Fruit fly (Drosophila melanogaster) whole organism, pupa: ENCODE measurements around the gene Indy.
A peak's percentile ranks its signal among the peaks of the same experiment; 100 is the strongest.

ENCODE experiments used
- CG12605 ChIP-seq: fragments of 200-800 bp; sonication (Bioruptor generic); IDR thresholded peaks from 2 replicates; pipeline ENCODE4 v1.3.6; 2022; ENCODE audit warnings: missing biosample characterization, missing genetic modification characterization
- CG15710 ChIP-seq: fragments of 200-800 bp; sonication (Bioruptor generic); optimal IDR thresholded peaks from 2 replicates; lab custom pipeline; 2018; ENCODE audit warnings: missing biosample characterization, mild to moderate bottlenecking, missing genetic modification characterization, moderate library complexity
- CG4496 ChIP-seq: fragments of 200-800 bp; sonication (Bioruptor generic); IDR thresholded peaks from 3 replicates; pipeline ENCODE4 v1.3.6; 2022; ENCODE audit warnings: missing biosample characterization, missing genetic modification characterization
- D1 ChIP-seq: fragments of 200-800 bp; sonication (Bioruptor generic); optimal IDR thresholded peaks from 2 replicates; lab custom pipeline; 2018; ENCODE audit warnings: missing biosample characterization, mild to moderate bottlenecking, missing genetic modification characterization, moderate library complexity
- EcR ChIP-seq: fragments of 200-800 bp; sonication (Bioruptor generic); optimal IDR thresholded peaks from 3 replicates; lab custom pipeline; 2019; ENCODE audit warnings: missing biosample characterization, missing genetic modification characterization, mild to moderate bottlenecking, moderate library complexity, missing genetic modification reagents
- Ets98B ChIP-seq: fragments of 200-800 bp; sonication (Bioruptor generic); IDR thresholded peaks from 2 replicates; pipeline ENCODE4 v1.3.6; 2022; ENCODE audit warnings: missing biosample characterization, missing genetic modification characterization
- Pif1A ChIP-seq: fragments of 200-800 bp; sonication (Bioruptor generic); optimal IDR thresholded peaks from 3 replicates; lab custom pipeline; 2016; ENCODE audit warnings: missing biosample characterization, missing genetic modification characterization
- Snoo ChIP-seq: fragments of 200-800 bp; sonication (Bioruptor generic); optimal IDR thresholded peaks from 3 replicates; lab custom pipeline; 2017; ENCODE audit warnings: missing biosample characterization, mild to moderate bottlenecking, missing genetic modification characterization, inconsistent platforms
- fd96Ca ChIP-seq: fragments of 200-800 bp; sonication (Bioruptor generic); IDR thresholded peaks from 3 replicates; pipeline ENCODE4 v1.3.6; 2022; ENCODE audit warnings: missing biosample characterization, missing genetic modification characterization
- gl ChIP-seq: fragments of 200-800 bp; sonication (Bioruptor generic); optimal IDR thresholded peaks from 2 replicates; lab custom pipeline; 2018; ENCODE audit warnings: missing biosample characterization, mild to moderate bottlenecking, missing genetic modification characterization
- rn ChIP-seq: fragments of 200-800 bp; sonication (Bioruptor generic); IDR thresholded peaks from 2 replicates; pipeline ENCODE4 v1.3.6; 2022; ENCODE audit warnings: missing biosample characterization, missing genetic modification characterization

dm6 chr3L:18786427-18787104 lies 59.5 kb downstream of the Indy start:
- TF ChIP-seq D1 (tag; lab: Kevin White, UChicago) (no peak), Ets98B (GFP tag; lab: Robert Waterston, UW) (peak; percentile 83), fd96Ca (GFP tag; lab: Robert Waterston, UW) (peak; percentile 80), rn (no peak; the same call in 1 of the 2 replicates), EcR (GFP tag; lab: Kevin White, UChicago) (no peak), gl (tag; lab: Kevin White, UChicago) (no peak), CG15710 (tag; lab: Kevin White, UChicago) (no peak), CG4496 (peak; percentile 65; the same call in 2 of the 3 replicates), CG12605 (GFP tag; lab: Robert Waterston, UW) (peak; percentile 64), Pif1A (GFP tag; lab: Kevin White, UChicago) (no peak), Snoo (no peak)
